Worm (Caenorhabditis elegans) whole organism, L1 larva: ENCODE results near the gene F35D2.1.

Experiments used
- C04F5.9 ChIP-seq: sonication (generic microtip); optimal IDR thresholded peaks from 2 replicates; lab custom pipeline; 2016; ENCODE audit warnings: missing genetic modification characterization, missing compliant biosample characterization
- ama-1 ChIP-seq: fragments of 150-350 bp; optimal IDR thresholded peaks from 2 replicates; lab custom pipeline; 2014
- ceh-88 ChIP-seq: fragments of 200-800 bp; sonication (Bioruptor generic); IDR thresholded peaks from 2 replicates; pipeline ENCODE4 v1.3.6; 2022; ENCODE audit warnings: missing genetic modification characterization, missing compliant biosample characterization
- hlh-17 ChIP-seq: fragments of 200-800 bp; sonication (Bioruptor generic); optimal IDR thresholded peaks from 2 replicates; lab custom pipeline; 2018; ENCODE audit warnings: missing genetic modification characterization, mild to moderate bottlenecking, missing compliant biosample characterization, moderate library complexity, borderline replicate concordance
- lin-39 ChIP-seq: fragments of 150-350 bp; optimal IDR thresholded peaks from 2 replicates; lab custom pipeline; 2014; ENCODE audit warnings: missing biosample characterization, missing genetic modification reagents, missing genetic modification characterization
- nhr-11 ChIP-seq: fragments of 150-350 bp; optimal IDR thresholded peaks from 2 replicates; lab custom pipeline; 2014; ENCODE audit warnings: missing biosample characterization, missing genetic modification characterization
- nhr-20 ChIP-seq: sonication (generic microtip); optimal IDR thresholded peaks from 2 replicates; lab custom pipeline; 2016; ENCODE audit warnings: mild to moderate bottlenecking, missing genetic modification characterization, missing compliant biosample characterization
- nhr-90 ChIP-seq: sonication (generic microtip); optimal IDR thresholded peaks from 2 replicates; lab custom pipeline; 2016; ENCODE audit warnings: mild to moderate bottlenecking, missing genetic modification characterization, missing compliant biosample characterization; ENCODE audit not compliant: poor library complexity

DNA sequence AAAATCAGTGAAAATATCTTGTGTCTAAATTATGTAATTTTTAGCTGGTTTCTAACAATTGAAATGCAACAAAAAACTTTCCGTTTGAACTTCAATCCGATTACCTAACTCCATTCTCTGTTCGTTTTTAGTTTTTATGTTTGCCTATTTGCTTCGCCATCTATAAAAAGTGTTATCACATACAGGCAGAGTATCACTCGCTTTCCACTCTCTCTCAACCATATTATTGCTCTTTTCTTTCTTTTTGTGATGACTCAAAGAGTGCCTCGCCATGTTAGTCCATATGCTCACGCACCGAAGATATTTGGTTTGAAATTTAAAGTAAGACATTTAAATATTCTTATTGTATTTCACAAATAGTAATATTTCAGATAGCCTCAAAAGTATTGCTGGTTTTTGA lies 40.8 kb upstream of the F35D2.1 start, which contains the start of gene ZK1290.13:
- no peak for TF ChIP-seq ama-1 (lab: Kevin White, UChicago)
- no peak for TF ChIP-seq nhr-20 (tag; lab: Kevin White, UChicago)
- TF ChIP-seq nhr-90 (tag; lab: Kevin White, UChicago) = no peak
- TF ChIP-seq hlh-17 = no peak
- no peak for TF ChIP-seq C04F5.9 (tag; lab: Kevin White, UChicago)
- TF ChIP-seq lin-39 (tag; lab: Kevin White, UChicago) = no peak
- no peak for TF ChIP-seq nhr-11
- TF ChIP-seq ceh-88 = no peak
